Worm (Caenorhabditis elegans): ENCODE results near the gene asp-19.
A peak's percentile ranks its signal among the peaks of the same experiment; 100 is the strongest.

asp-19 gene

ce11 chrV:18731579-18732041 lies 2.4 kb upstream of the asp-19 start, which contains the start of the genes asp-18 and scl-19:
Gene asp-18 (minus strand): TSS chrV:18731679.
Gene scl-19 (plus strand): TSS chrV:18731991.
- no peak for TF ChIP-seq cog-1 (tag; optimal IDR thresholded peaks at IDR 0.05)
- no peak for TF ChIP-seq ztf-29 (GFP tag; IDR thresholded peaks at IDR 0.05)
- no peak for TF ChIP-seq tab-1 (GFP tag; IDR thresholded peaks at IDR 0.05)
- no peak for TF ChIP-seq flt-1 (GFP tag; IDR thresholded peaks at IDR 0.05)
- TF ChIP-seq ztf-23 (GFP tag; IDR thresholded peaks at IDR 0.05): no peak
- no peak for TF ChIP-seq med-1 (GFP tag; optimal IDR thresholded peaks at IDR 0.05; ENCODE audit: insufficient read depth)
- TF ChIP-seq klf-2 (GFP tag; conservative IDR thresholded peaks at IDR 0.05): no peak

DNA sequence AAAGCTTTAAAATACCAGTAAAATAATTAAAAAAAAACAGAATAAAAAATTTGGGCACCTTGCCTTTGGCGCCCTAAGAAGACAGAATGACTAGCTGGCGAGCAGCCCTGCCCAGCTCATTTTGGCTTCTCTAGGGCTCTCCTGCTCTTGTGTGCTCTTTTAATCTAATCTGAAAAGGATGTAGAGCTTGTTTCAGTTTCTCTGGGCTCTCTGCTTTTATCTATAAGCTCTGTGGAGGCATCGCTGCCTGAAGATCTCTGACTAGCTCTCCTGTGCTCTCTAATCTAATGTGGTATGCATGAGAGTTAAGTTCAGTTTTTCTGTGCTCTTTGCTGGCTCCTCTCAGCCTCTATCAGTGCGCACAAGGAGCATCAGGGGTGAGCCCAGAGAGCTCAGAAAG lies 3.3 kb downstream of the asp-19 start:
- TF ChIP-seq ztf-23 (GFP tag; IDR thresholded peaks at IDR 0.05): no peak
- TF ChIP-seq ref-1 (GFP tag; conservative IDR thresholded peaks at IDR 0.05): no peak
- no peak for TF ChIP-seq ztf-29 (GFP tag; IDR thresholded peaks at IDR 0.05)
- TF ChIP-seq flt-1 (GFP tag; IDR thresholded peaks at IDR 0.05): no peak
- TF ChIP-seq T22C8.4 (GFP tag; IDR thresholded peaks at IDR 0.05): no peak
- no peak for TF ChIP-seq med-1 (GFP tag; optimal IDR thresholded peaks at IDR 0.05; ENCODE audit: insufficient read depth)
- TF ChIP-seq tab-1 (GFP tag; IDR thresholded peaks at IDR 0.05): no peak
- no peak for TF ChIP-seq klf-2 (GFP tag; conservative IDR thresholded peaks at IDR 0.05)
- TF ChIP-seq cog-1 (tag; optimal IDR thresholded peaks at IDR 0.05): no peak

ce11 chrV:18724076-18724475 lies 5.1 kb downstream of the asp-19 start:
- no peak for TF ChIP-seq ref-1 (GFP tag; conservative IDR thresholded peaks at IDR 0.05)
- no peak for TF ChIP-seq ztf-29 (GFP tag; IDR thresholded peaks at IDR 0.05)
- TF ChIP-seq tab-1 (GFP tag; IDR thresholded peaks at IDR 0.05): no peak
- TF ChIP-seq ztf-23 (GFP tag; IDR thresholded peaks at IDR 0.05): no peak
- TF ChIP-seq T22C8.4 (GFP tag; IDR thresholded peaks at IDR 0.05): no peak
- no peak for TF ChIP-seq flt-1 (GFP tag; IDR thresholded peaks at IDR 0.05)
- TF ChIP-seq klf-2 (GFP tag; conservative IDR thresholded peaks at IDR 0.05): no peak
- no peak for TF ChIP-seq cog-1 (tag; optimal IDR thresholded peaks at IDR 0.05)
- TF ChIP-seq med-1 (GFP tag; optimal IDR thresholded peaks at IDR 0.05; ENCODE audit: insufficient read depth): no peak

- TF ChIP-seq ztf-23 (GFP tag; IDR thresholded peaks at IDR 0.05): no peak
- TF ChIP-seq ztf-29 (GFP tag; IDR thresholded peaks at IDR 0.05): no peak
- peak; percentile 99 for TF ChIP-seq T22C8.4 (GFP tag; IDR thresholded peaks at IDR 0.05)
- TF ChIP-seq ref-1 (GFP tag; conservative IDR thresholded peaks at IDR 0.05): no peak; the same call in 1 of the 2 replicates
- TF ChIP-seq med-1 (GFP tag; optimal IDR thresholded peaks at IDR 0.05; ENCODE audit: insufficient read depth): no peak
- TF ChIP-seq flt-1 (GFP tag; IDR thresholded peaks at IDR 0.05): no peak
- no peak for TF ChIP-seq tab-1 (GFP tag; IDR thresholded peaks at IDR 0.05)
- peak; percentile 97 for TF ChIP-seq cog-1 (tag; optimal IDR thresholded peaks at IDR 0.05)
Observed at ce11 chrV:18723604-18724003, 5.6 kb downstream of the asp-19 start.

ce11 chrV:18722510-18723299 lies 6.5 kb downstream of the asp-19 start:
- TF ChIP-seq tab-1 (GFP tag; IDR thresholded peaks at IDR 0.05) (0 out of 2 replicates have a peak, but pooled peaks have one; percentile 53), klf-2 (GFP tag; conservative IDR thresholded peaks at IDR 0.05) (no peak), cog-1 (tag; optimal IDR thresholded peaks at IDR 0.05) (no peak), ref-1 (GFP tag; conservative IDR thresholded peaks at IDR 0.05) (no peak), T22C8.4 (GFP tag; IDR thresholded peaks at IDR 0.05) (0 out of 2 replicates have a peak, but pooled peaks have one; percentile 12), med-1 (GFP tag; optimal IDR thresholded peaks at IDR 0.05; ENCODE audit: insufficient read depth) (no peak), ztf-23 (GFP tag; IDR thresholded peaks at IDR 0.05) (no peak)

- no peak for TF ChIP-seq ztf-23 (GFP tag; IDR thresholded peaks at IDR 0.05)
- no peak for TF ChIP-seq tab-1 (GFP tag; IDR thresholded peaks at IDR 0.05)
- TF ChIP-seq flt-1 (GFP tag; IDR thresholded peaks at IDR 0.05): no peak
- no peak for TF ChIP-seq cog-1 (tag; optimal IDR thresholded peaks at IDR 0.05)
- TF ChIP-seq ztf-29 (GFP tag; IDR thresholded peaks at IDR 0.05): no peak
- no peak for TF ChIP-seq klf-2 (GFP tag; conservative IDR thresholded peaks at IDR 0.05)
- no peak for TF ChIP-seq med-1 (GFP tag; optimal IDR thresholded peaks at IDR 0.05; ENCODE audit: insufficient read depth)
- no peak for TF ChIP-seq ref-1 (GFP tag; conservative IDR thresholded peaks at IDR 0.05)
Observed at ce11 chrV:18721873-18722272, 7.3 kb downstream of the asp-19 start.

ce11 chrV:18719956-18720489 lies 9.2 kb downstream of the asp-19 start, which contains the start of gene Y17D7C.2:
Gene Y17D7C.2 (minus strand): TSS chrV:18719987.
- TF ChIP-seq cog-1 (tag; optimal IDR thresholded peaks at IDR 0.05) (no peak), ztf-29 (GFP tag; IDR thresholded peaks at IDR 0.05) (no peak), ztf-23 (GFP tag; IDR thresholded peaks at IDR 0.05) (no peak), klf-2 (GFP tag; conservative IDR thresholded peaks at IDR 0.05) (no peak), med-1 (GFP tag; optimal IDR thresholded peaks at IDR 0.05; ENCODE audit: insufficient read depth) (peak; percentile 44), flt-1 (GFP tag; IDR thresholded peaks at IDR 0.05) (no peak), T22C8.4 (GFP tag; IDR thresholded peaks at IDR 0.05) (0 out of 2 replicates have a peak, but pooled peaks have one; percentile 30), ref-1 (GFP tag; conservative IDR thresholded peaks at IDR 0.05) (no peak), tab-1 (GFP tag; IDR thresholded peaks at IDR 0.05) (0 out of 2 replicates have a peak, but pooled peaks have one; percentile 60)

- TF ChIP-seq cog-1 (tag; optimal IDR thresholded peaks at IDR 0.05): no peak
- TF ChIP-seq T22C8.4 (GFP tag; IDR thresholded peaks at IDR 0.05): no peak
- no peak for TF ChIP-seq ztf-29 (GFP tag; IDR thresholded peaks at IDR 0.05)
- no peak for TF ChIP-seq flt-1 (GFP tag; IDR thresholded peaks at IDR 0.05)
- peak; percentile 50; the same call in 1 of the 2 replicates for TF ChIP-seq ref-1 (GFP tag; conservative IDR thresholded peaks at IDR 0.05)
- TF ChIP-seq ztf-23 (GFP tag; IDR thresholded peaks at IDR 0.05): no peak
- TF ChIP-seq med-1 (GFP tag; optimal IDR thresholded peaks at IDR 0.05; ENCODE audit: insufficient read depth): no peak
- TF ChIP-seq tab-1 (GFP tag; IDR thresholded peaks at IDR 0.05): peak; percentile 46; the same call in 1 of the 2 replicates
- no peak for TF ChIP-seq klf-2 (GFP tag; conservative IDR thresholded peaks at IDR 0.05)
Observed at ce11 chrV:18719412-18719811, 9.8 kb downstream of the asp-19 start.

DNA sequence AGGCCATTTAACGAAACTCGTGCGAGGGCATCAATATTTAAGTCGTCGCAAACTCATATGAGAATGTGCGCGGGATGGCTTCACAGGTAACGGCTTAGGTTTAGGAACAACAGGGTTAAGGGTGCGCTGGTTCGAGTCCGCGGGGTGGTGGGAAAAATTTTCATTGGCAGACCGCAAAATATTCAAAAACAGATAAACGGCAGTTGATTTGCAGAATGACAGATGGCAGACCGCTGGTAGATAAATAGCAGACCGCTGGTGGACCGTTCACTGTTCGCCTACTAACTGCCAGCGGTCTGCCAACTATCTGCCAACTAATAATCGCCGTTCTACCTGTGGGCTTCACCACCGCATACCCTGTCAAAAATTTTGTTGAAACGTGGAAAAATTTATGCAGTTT lies 17.1 kb downstream of the asp-19 start:
- TF ChIP-seq med-1 (GFP tag; optimal IDR thresholded peaks at IDR 0.05; ENCODE audit: insufficient read depth) (no peak), tab-1 (GFP tag; IDR thresholded peaks at IDR 0.05) (peak; percentile 75), T22C8.4 (GFP tag; IDR thresholded peaks at IDR 0.05) (peak; percentile 54), ref-1 (GFP tag; conservative IDR thresholded peaks at IDR 0.05) (peak; percentile 43)

All from whole organism, midembryonic.